Fruit fly (Drosophila melanogaster): Measurements from ENCODE around the gene Cyt-b5-r.

DNA sequence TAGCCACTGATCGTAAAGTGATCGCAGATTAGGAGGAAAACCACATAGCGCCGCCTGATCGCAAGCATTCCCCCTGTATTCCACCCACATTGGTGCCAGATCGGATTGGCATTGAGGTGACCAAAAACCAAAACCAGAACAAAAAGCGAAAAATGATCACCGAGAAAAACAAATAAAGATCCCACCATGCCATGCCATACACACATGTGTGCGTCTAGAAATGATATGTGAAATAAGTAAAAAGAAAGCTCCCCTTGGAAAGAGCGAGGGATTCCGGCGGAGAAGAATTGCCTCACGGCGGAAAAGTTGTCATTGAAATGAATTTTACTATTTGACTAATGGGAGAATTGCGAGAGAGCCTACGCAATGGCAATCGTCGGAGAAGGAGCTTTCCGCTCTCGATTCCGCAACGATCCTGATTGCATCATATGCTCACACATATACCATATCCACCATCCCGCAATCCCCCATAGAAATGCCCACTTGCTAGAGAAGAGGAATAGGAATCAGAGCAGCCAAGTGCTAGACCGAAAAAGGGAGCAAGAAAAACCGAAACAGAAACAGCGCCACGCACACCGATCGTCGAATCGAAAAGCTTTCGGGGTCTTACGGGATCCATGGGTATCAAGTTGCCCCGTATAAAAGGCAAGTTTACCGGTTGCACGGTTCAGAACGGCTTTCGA, 24.3 kb downstream of the Cyt-b5-r start, which contains the start of gene Mhc:
- TF ChIP-seq psq (optimal IDR thresholded peaks at IDR 0.05), result no peak
- TF ChIP-seq h (optimal IDR thresholded peaks at IDR 0.05), result no peak
- TF ChIP-seq Myc (optimal IDR thresholded peaks at IDR 0.05), result no peak
- no peak for TF ChIP-seq Sin3A (optimal IDR thresholded peaks at IDR 0.05)
- TF ChIP-seq insv (optimal IDR thresholded peaks at IDR 0.05), result no peak

Data from Kc167 (cell line).